Fruit fly (Drosophila melanogaster): ENCODE results near the gene CG5521.

- TF ChIP-seq Sox102F (GFP tag; optimal IDR thresholded peaks at IDR 0.05), result no peak
- TF ChIP-seq net (GFP tag; optimal IDR thresholded peaks at IDR 0.05), result no peak
- no peak for TF ChIP-seq CG6854 (GFP tag; optimal IDR thresholded peaks at IDR 0.05)
- TF ChIP-seq fd59A (GFP tag; optimal IDR thresholded peaks at IDR 0.05), result no peak
- no peak for TF ChIP-seq Eip78C (GFP tag)
- TF ChIP-seq Met (GFP tag; optimal IDR thresholded peaks at IDR 0.05), result no peak
- no peak for TF ChIP-seq fd85E (GFP tag; optimal IDR thresholded peaks at IDR 0.05)
- TF ChIP-seq Hr38 (GFP tag; optimal IDR thresholded peaks at IDR 0.05), result no peak
- TF ChIP-seq CG32006 (GFP tag; optimal IDR thresholded peaks at IDR 0.05), result peak; percentile 26
- no peak for TF ChIP-seq fkh (GFP tag; optimal IDR thresholded peaks at IDR 0.05)
- no peak for TF ChIP-seq CG6792 (GFP tag; optimal IDR thresholded peaks at IDR 0.05)
These were observed 1.5 kb downstream of the CG5521 start for dm6 chr3R:26968313-26968605.
